Worm (Caenorhabditis elegans): ENCODE data around the gene gln-3.

The gln-3 gene

DNA sequence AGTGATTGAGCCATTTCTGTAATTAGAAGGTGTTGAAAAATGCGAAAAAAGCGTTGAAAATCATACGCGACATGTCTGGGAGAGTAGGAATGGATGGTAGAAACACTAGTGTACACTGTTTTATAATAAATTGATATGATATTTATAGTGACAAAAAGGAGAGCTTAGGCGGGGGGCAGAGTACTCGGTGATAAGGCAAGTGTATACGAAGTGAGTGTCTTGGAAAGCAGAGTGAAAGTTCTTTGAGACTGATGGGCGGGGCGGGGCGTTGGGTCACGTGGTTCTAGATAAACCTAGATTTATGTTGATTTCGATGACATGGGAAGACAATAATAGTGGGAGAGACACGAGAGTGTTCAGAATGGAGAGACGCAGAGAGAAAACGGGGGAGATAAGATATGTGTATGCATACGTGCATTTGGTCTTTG, at the start of gene gln-3:
Gene gln-3, minus strand, starts transcription at position 73 of the 428 bp plus-strand sequence.
- TF ChIP-seq W03F9.2 (tag; optimal IDR thresholded peaks at IDR 0.05) (no peak), dao-5 (tag; optimal IDR thresholded peaks at IDR 0.05) (no peak), him-1 (tag; optimal IDR thresholded peaks at IDR 0.05) (no peak)

DNA sequence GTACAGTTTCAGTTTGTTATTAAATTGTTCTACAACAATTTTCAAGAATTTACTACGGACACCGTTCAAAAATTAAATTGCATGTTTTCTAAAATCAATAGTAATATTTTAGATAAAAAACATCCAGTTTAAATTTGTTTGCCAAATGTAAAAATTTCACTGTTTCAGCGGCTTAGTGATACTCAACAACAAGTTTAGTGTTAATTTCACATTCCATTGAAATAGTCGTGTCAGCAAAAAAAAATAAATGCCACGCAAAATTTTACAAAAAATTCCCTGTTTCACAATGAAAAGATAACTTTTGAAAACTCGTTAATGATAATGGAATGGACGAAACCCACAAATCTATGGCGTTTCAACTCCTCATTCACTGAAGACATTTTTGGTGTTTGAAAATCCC, 45.7 kb upstream of the gln-3 start:
- no peak for TF ChIP-seq dao-5 (tag; optimal IDR thresholded peaks at IDR 0.05)
- TF ChIP-seq W03F9.2 (tag; optimal IDR thresholded peaks at IDR 0.05), result no peak
- TF ChIP-seq him-1 (tag; optimal IDR thresholded peaks at IDR 0.05), result no peak

DNA sequence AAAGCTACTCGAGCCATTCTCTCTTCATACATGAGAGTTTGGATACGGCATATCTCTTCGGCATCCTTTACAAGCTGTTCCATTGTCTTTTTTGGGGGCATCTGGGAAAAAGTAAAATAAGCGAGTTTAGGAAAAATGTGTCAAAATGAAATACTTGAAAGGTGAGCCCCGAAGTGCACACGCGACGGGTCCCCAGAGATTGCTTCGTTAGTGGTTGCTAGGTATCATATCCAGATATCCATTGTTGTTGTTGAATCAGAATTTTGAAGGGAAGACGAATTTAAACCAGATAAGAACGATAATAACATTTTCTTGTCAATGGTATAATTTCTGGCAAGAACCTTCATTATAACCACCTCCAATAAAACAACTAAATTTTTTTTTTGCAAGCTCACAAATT, 40.4 kb upstream of the gln-3 start, which contains the start of gene H25K10.2:
Gene H25K10.2, minus strand, starts transcription at position 101 of the 400 bp plus-strand sequence.
- no peak for TF ChIP-seq dao-5 (tag; optimal IDR thresholded peaks at IDR 0.05)
- no peak for TF ChIP-seq W03F9.2 (tag; optimal IDR thresholded peaks at IDR 0.05)
- TF ChIP-seq him-1 (tag; optimal IDR thresholded peaks at IDR 0.05), result no peak

DNA sequence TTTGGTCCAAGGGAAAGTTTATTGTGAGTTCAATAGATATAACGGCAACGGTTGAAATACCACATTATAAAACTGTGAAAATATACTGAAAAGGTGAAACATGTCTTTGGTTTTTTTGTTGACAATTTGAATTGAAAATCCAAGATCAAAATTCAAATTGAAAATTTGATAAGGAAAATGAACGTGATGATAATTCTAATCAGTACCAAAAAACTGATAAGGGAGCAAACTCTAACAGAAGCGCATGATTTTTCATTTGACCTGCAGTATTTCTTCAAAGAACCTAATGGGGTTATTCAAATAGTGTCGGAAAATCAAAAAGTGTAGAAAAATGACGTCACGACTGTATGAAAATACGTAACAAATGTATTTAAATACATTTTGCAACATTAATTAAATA, 32.9 kb upstream of the gln-3 start:
- TF ChIP-seq him-1 (tag; optimal IDR thresholded peaks at IDR 0.05) (no peak), W03F9.2 (tag; optimal IDR thresholded peaks at IDR 0.05) (no peak), dao-5 (tag; optimal IDR thresholded peaks at IDR 0.05) (no peak)

DNA sequence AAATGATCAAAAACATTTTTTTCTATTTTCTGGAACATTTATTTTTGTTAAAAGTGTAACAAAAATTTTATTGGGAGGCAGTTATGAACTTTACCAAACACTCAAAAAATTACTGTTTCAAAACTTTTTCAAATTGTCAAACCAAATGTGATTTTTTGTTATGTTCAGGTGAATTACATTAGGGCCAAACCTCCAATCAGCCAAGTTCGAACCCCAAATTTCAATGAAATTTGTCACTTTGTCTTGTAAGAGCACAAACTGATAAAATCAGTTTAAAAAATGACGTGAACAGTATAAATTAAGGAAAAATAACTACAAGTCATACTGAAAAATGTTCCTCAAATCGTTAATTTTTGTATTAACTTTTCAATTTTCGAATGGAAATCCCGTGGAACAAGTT, 31.6 kb upstream of the gln-3 start, which contains the start of gene H25K10.1:
Gene H25K10.1, plus strand, starts transcription at position 301 of the 400 bp plus-strand sequence.
- TF ChIP-seq him-1 (tag; optimal IDR thresholded peaks at IDR 0.05), result no peak
- no peak for TF ChIP-seq W03F9.2 (tag; optimal IDR thresholded peaks at IDR 0.05)
- no peak for TF ChIP-seq dao-5 (tag; optimal IDR thresholded peaks at IDR 0.05)

DNA sequence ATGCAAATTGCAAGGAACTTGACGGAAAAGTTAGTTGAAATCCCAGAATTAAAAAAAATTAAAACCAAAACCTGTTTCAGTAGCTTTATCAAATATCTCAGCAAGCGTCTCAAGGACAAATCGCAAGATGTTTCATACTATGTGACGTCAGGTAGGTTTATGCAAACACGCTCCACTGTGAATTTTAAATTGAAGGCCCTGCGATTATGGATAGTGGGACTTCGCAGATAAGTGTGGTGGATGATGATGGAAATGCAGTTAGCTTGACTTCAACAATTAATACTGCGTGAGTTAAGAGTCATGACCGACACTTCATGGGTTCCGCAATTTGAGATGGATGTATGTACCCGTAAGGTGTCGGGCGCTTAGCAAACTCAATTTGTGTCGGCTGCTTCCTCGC, 29.4 kb upstream of the gln-3 start:
- TF ChIP-seq W03F9.2 (tag; optimal IDR thresholded peaks at IDR 0.05) (no peak), him-1 (tag; optimal IDR thresholded peaks at IDR 0.05) (no peak), dao-5 (tag; optimal IDR thresholded peaks at IDR 0.05) (no peak)

DNA sequence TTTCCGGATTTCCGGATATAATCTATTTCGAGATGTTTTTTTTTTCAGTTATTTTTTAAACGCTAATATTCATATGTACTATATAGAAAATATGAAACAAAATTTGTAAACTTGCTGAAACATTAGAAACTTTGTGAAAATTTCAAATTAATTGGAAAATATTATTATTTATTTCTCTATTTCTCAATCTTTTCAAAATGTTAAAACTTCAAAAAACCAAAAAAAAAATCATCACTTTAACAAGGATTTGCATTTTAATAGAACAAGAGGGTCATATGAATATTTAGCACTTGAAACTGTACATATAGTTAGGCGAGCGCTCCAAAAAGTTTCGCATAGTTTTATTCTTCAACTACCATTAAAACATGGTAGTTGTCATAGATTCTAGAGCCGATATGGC, 26.2 kb upstream of the gln-3 start, which contains the start of gene Y7A9A.1:
Gene Y7A9A.1, plus strand, starts transcription at position 301 of the 400 bp plus-strand sequence.
- no peak for TF ChIP-seq dao-5 (tag; optimal IDR thresholded peaks at IDR 0.05)
- no peak for TF ChIP-seq him-1 (tag; optimal IDR thresholded peaks at IDR 0.05)

DNA sequence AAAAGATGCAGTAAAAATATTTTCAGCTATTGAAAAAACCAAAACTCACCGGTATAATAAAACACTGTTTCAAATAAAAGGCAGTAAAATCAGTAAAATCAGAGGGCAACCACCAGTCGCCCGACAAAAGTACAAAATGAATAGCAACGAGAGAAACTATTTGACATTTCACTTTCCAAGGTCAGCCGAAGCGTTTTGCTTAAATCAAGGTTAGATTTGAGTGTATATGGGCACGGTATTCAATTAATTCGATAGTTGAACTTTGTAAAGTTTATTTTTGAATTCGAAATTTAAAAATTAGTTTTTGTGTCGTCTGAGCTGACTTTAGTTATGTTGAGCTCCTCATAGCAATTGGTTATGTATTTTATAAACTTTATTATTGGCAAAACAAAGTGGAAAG, 22.3 kb upstream of the gln-3 start:
- TF ChIP-seq dao-5 (tag; optimal IDR thresholded peaks at IDR 0.05) (no peak), W03F9.2 (tag; optimal IDR thresholded peaks at IDR 0.05) (no peak), him-1 (tag; optimal IDR thresholded peaks at IDR 0.05) (no peak)

DNA sequence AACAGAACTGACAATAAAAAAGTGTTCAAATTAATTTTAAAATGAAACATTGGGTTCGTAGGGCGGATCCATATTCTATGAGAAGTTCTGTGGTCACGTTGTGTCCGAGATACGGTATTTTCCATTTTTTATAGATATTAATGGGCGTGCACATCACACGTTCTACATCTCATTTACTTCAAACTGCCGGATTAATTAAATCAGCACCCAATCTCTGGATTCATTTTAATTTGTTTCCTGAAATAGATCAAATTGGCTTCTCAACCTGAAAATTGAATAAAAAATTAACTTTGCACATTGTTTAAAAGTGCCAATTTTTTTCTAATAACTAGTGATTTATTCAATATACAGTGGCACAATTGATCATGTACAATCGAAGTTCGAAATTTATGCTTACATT, 21.1 kb upstream of the gln-3 start:
- no peak for TF ChIP-seq him-1 (tag; optimal IDR thresholded peaks at IDR 0.05)
- no peak for TF ChIP-seq W03F9.2 (tag; optimal IDR thresholded peaks at IDR 0.05)
- TF ChIP-seq dao-5 (tag; optimal IDR thresholded peaks at IDR 0.05), result no peak

DNA sequence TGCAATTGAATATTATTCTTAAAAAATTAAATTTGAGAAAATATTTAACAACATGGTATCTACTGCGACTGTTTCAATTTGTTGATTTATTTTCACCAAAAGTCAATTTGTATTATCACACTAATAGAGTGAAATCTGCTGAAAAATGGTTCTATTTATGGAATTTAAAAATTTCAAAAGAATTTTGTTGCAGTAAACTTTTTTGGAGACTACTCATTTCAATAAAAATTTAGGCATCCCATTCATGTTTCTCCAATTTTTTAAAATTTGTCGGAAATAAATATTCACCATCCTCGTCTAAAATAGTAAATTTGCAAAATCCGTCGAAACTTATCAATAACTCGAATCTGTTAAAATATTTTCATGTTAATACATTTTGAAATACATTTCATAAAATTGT, 15.5 kb upstream of the gln-3 start:
- TF ChIP-seq W03F9.2 (tag; optimal IDR thresholded peaks at IDR 0.05) (no peak), dao-5 (tag; optimal IDR thresholded peaks at IDR 0.05) (no peak), him-1 (tag; optimal IDR thresholded peaks at IDR 0.05) (no peak)

DNA sequence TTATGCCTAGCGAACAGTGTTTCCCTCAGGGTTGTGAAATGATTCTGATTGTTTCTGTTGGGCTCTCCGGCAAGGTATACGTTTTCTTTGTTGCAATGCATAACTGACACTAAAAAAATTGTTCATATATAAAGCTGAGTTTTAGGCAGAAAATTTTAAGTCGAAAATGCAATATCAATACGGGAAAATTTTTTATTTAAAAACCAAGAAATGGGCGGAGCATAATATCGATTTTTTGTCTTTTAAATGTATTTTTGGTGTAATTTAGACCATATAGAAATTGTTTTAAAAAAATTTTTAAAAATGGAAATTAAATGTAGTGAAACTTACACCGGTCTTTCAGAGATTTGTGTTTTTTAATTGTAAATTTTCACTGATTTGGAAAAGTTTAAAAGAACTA, 14.0 kb upstream of the gln-3 start, which contains the start of gene Y105C5B.1413:
Gene Y105C5B.1413, minus strand, starts transcription at position 101 of the 400 bp plus-strand sequence.
- no peak for TF ChIP-seq him-1 (tag; optimal IDR thresholded peaks at IDR 0.05)
- TF ChIP-seq dao-5 (tag; optimal IDR thresholded peaks at IDR 0.05), result no peak
- TF ChIP-seq W03F9.2 (tag; optimal IDR thresholded peaks at IDR 0.05), result no peak

DNA sequence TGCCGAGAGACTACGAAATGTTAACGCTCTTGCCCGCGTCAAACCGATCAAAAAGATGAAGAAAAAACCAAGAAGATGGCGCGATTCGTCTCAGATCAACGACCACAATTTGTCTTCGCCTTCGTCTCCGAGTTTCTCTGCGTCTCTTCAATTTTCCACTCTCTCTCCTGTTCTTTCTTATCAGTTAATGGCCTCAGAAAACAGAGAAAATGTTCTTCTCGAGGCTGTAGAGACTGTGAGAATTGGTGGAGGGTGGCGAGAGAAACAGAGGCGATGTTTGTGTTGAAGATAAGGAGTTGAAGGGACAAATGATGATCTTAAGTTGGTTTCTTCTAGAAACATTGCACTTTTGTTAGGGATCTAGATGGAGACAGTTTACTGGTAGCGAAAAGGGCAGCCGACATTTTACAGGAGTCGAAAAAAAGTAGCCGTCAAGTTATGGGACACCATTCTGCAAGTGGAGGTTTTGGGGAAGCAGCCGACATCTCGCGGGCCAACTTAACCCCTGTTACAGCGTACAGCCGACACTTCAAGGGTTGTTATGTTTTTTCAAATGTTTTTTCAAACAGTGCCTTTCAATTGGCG, 10.5 kb upstream of the gln-3 start:
- TF ChIP-seq dao-5 (tag; optimal IDR thresholded peaks at IDR 0.05), result no peak
- TF ChIP-seq him-1 (tag; optimal IDR thresholded peaks at IDR 0.05), result no peak
- TF ChIP-seq W03F9.2 (tag; optimal IDR thresholded peaks at IDR 0.05), result no peak

DNA sequence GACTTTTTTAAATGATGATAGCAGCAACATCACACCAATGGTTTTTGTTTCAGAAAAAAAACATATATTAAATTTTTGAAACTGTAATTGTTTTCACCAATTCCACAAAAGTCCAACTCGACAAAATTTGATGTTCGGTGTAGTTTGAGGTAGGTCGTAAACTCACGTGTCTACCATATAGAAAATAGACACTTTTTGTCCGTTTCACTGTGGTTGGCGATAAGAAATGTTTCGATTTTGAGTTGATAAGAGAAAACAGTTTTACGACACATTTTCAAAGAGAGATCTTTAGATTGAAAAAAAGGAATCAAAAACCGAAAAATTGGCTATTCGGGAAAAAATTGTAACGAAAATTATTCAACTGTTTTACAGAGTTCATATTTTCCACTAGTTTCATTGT, 8.0 kb upstream of the gln-3 start:
- no peak for TF ChIP-seq W03F9.2 (tag; optimal IDR thresholded peaks at IDR 0.05)
- TF ChIP-seq him-1 (tag; optimal IDR thresholded peaks at IDR 0.05), result no peak
- TF ChIP-seq dao-5 (tag; optimal IDR thresholded peaks at IDR 0.05), result no peak

DNA sequence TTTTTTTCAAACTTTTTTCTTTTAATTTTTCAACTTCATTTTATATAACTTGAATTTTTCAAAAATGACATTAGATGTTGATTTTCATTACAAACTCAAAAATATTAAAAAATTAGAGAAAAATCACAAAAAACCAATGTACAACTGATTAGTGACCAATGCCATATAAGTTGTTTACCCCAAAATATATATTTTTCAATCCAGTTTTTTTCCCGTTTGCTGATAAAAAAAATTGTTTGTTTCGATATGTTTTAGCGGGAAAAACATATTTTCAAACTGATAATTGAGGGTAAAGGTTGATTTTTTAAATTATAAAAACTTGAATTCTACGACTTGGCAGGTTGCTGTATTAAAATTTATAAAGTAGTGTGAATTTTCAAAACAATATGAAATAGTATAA, 6.3 kb upstream of the gln-3 start:
- TF ChIP-seq him-1 (tag; optimal IDR thresholded peaks at IDR 0.05) (no peak), dao-5 (tag; optimal IDR thresholded peaks at IDR 0.05) (no peak), W03F9.2 (tag; optimal IDR thresholded peaks at IDR 0.05) (no peak)

DNA sequence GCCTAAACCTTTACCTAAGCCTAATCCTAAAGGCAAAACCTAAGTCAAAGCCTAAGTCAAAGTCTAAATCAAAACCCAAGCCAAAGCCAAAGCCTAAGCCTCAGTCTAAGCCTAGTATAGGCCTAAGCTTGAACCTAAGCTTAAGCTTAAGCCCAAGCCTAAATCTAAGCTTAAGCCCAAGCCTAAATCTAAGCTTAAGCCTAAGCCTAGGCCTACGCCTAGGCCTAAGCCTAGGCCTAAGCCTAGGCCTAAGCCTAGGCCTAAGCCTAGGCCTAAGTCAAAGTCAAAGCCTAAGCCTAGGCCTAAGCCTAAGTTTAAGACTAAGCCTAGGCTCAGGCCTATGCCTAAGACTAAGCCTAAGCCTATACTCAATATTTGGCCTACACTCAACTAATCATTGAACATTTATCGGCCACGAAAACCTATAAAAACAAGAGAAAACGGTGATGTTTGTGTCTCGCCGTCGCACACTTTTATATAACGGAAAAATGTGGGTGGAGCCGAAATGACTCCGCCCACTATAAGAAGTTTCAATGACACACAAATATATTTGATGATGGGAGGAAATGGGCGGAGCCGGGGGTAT, 2.4 kb upstream of the gln-3 start:
- TF ChIP-seq W03F9.2 (tag; optimal IDR thresholded peaks at IDR 0.05) (no peak), dao-5 (tag; optimal IDR thresholded peaks at IDR 0.05) (no peak), him-1 (tag; optimal IDR thresholded peaks at IDR 0.05) (no peak)

Measured in whole organism, L4/young adult.